Fruit fly (Drosophila melanogaster) whole organism, embryonic: ENCODE measurements around the gene MtnB.

Experiments
- Abd-B ChIP-seq: fragments of 200-800 bp; sonication (Bioruptor generic); optimal IDR thresholded peaks from 2 replicates; lab custom pipeline; 2018; ENCODE audit warnings: missing biosample characterization, mild to moderate bottlenecking, missing genetic modification characterization, moderate library complexity
- Asciz ChIP-seq: fragments of 200-800 bp; sonication (Bioruptor generic); optimal IDR thresholded peaks from 2 replicates; lab custom pipeline; 2017; ENCODE audit warnings: missing biosample characterization, mild to moderate bottlenecking, missing genetic modification characterization, missing genetic modification reagents
- Atf6 ChIP-seq: fragments of 200-800 bp; sonication (Bioruptor generic); IDR thresholded peaks from 2 replicates; pipeline ENCODE4 v1.3.6; 2022; ENCODE audit warnings: missing biosample characterization, missing genetic modification characterization
- CG12104 ChIP-seq: fragments of 200-800 bp; sonication (Bioruptor generic); optimal IDR thresholded peaks from 3 replicates; lab custom pipeline; 2016; ENCODE audit warnings: missing biosample characterization, missing genetic modification characterization
- CG12155 ChIP-seq: fragments of 200-800 bp; sonication (Bioruptor generic); optimal IDR thresholded peaks from 3 replicates; lab custom pipeline; 2016; ENCODE audit warnings: missing biosample characterization, missing genetic modification characterization
- CG12299 ChIP-seq: fragments of 200-800 bp; sonication (Bioruptor generic); optimal IDR thresholded peaks from 2 replicates; lab custom pipeline; 2018; ENCODE audit warnings: missing biosample characterization, mild to moderate bottlenecking, missing genetic modification characterization
- CG12769 ChIP-seq: fragments of 200-800 bp; sonication (Bioruptor generic); optimal IDR thresholded peaks from 2 replicates; lab custom pipeline; 2019; ENCODE audit warnings: missing biosample characterization, mild to moderate bottlenecking, missing genetic modification characterization, moderate library complexity
- CG13624 ChIP-seq: fragments of 200-800 bp; sonication (Bioruptor generic); optimal IDR thresholded peaks from 2 replicates; lab custom pipeline; 2016; ENCODE audit warnings: missing biosample characterization, missing genetic modification characterization
- CG2202 ChIP-seq: fragments of 200-800 bp; sonication (Bioruptor generic); optimal IDR thresholded peaks from 2 replicates; lab custom pipeline; 2018; ENCODE audit warnings: missing biosample characterization, mild to moderate bottlenecking, missing genetic modification characterization
- CG2678 ChIP-seq: fragments of 200-800 bp; sonication (Bioruptor generic); optimal IDR thresholded peaks from 3 replicates; lab custom pipeline; 2019; ENCODE audit warnings: missing biosample characterization, mild to moderate bottlenecking, missing genetic modification characterization, moderate library complexity
- CG30403 ChIP-seq: fragments of 200-800 bp; sonication (Bioruptor generic); optimal IDR thresholded peaks from 3 replicates; lab custom pipeline; 2016; ENCODE audit warnings: missing biosample characterization, missing genetic modification characterization
- CG31441 ChIP-seq: fragments of 200-800 bp; sonication (Bioruptor generic); IDR thresholded peaks from 2 replicates; pipeline ENCODE4 v1.3.6; 2022; ENCODE audit warnings: missing biosample characterization, missing genetic modification characterization
- CG32532 ChIP-seq: fragments of 200-800 bp; sonication (Bioruptor generic); IDR thresholded peaks from 2 replicates; pipeline ENCODE4 v1.3.6; 2022; ENCODE audit warnings: missing biosample characterization, missing genetic modification characterization
- CG34422 ChIP-seq: fragments of 200-800 bp; sonication (Bioruptor generic); IDR thresholded peaks from 3 replicates; pipeline ENCODE4 v1.3.6; 2022; ENCODE audit warnings: missing biosample characterization, missing genetic modification characterization
- CG43689 ChIP-seq: fragments of 200-800 bp; sonication (Bioruptor generic); IDR thresholded peaks from 2 replicates; pipeline ENCODE4 v1.3.6; 2022; ENCODE audit warnings: missing biosample characterization, missing genetic modification characterization
- CG4854 ChIP-seq: fragments of 200-800 bp; sonication (Bioruptor generic); optimal IDR thresholded peaks from 2 replicates; lab custom pipeline; 2016; ENCODE audit warnings: missing biosample characterization, missing genetic modification characterization, inconsistent platforms
- CG8765 ChIP-seq: fragments of 200-800 bp; sonication (Bioruptor generic); IDR thresholded peaks from 2 replicates; pipeline ENCODE4 v1.3.6; 2022; ENCODE audit warnings: missing biosample characterization, missing genetic modification characterization
- CG9437 ChIP-seq: fragments of 200-800 bp; sonication (Bioruptor generic); optimal IDR thresholded peaks from 2 replicates; lab custom pipeline; 2018; ENCODE audit warnings: missing biosample characterization, mild to moderate bottlenecking, missing genetic modification characterization
- CG9727 ChIP-seq: fragments of 200-800 bp; sonication (Bioruptor generic); optimal IDR thresholded peaks from 3 replicates; lab custom pipeline; 2017; ENCODE audit warnings: missing biosample characterization, mild to moderate bottlenecking, missing genetic modification characterization
- Ets65A ChIP-seq: fragments of 200-800 bp; sonication (Bioruptor generic); peaks from one replicate; lab custom pipeline; 2016; ENCODE audit warnings: missing biosample characterization, missing genetic modification characterization
- Lim3 ChIP-seq: fragments of 200-800 bp; sonication (Bioruptor generic); IDR thresholded peaks from 2 replicates; pipeline ENCODE4 v1.3.6; 2022; ENCODE audit warnings: missing biosample characterization, missing genetic modification characterization
- Max ChIP-seq: fragments of 200-800 bp; sonication (Bioruptor generic); optimal IDR thresholded peaks from 2 replicates; lab custom pipeline; 2016; ENCODE audit warnings: missing biosample characterization, mild to moderate bottlenecking, missing genetic modification characterization
- Med ChIP-seq: fragments of 200-800 bp; sonication (Bioruptor generic); peaks from one replicate; lab custom pipeline; 2016; ENCODE audit warnings: missing biosample characterization, missing genetic modification characterization, mild to moderate bottlenecking, inconsistent platforms, moderate library complexity
- Rfx ChIP-seq: fragments of 200-800 bp; sonication (Bioruptor generic); IDR thresholded peaks from 2 replicates; pipeline ENCODE4 v1.3.6; 2022; ENCODE audit warnings: missing biosample characterization, missing genetic modification characterization
- abd-A ChIP-seq: fragments of 200-800 bp; sonication (Bioruptor generic); optimal IDR thresholded peaks from 3 replicates; lab custom pipeline; 2019; ENCODE audit warnings: missing biosample characterization, mild to moderate bottlenecking, missing genetic modification characterization, moderate library complexity
- aop ChIP-seq: fragments of 200-800 bp; sonication (Bioruptor generic); IDR thresholded peaks from 2 replicates; pipeline ENCODE4 v1.3.6; 2022; ENCODE audit warnings: missing biosample characterization, missing genetic modification characterization
- cad ChIP-seq: fragments of >200 bp; optimal IDR thresholded peaks from 2 replicates; lab custom pipeline; 2017; ENCODE audit warnings: missing biosample characterization, missing genetic modification characterization
- corto ChIP-seq: fragments of 200-800 bp; sonication (Bioruptor generic); optimal IDR thresholded peaks from 2 replicates; lab custom pipeline; 2016; ENCODE audit warnings: missing biosample characterization, mild to moderate bottlenecking, missing genetic modification characterization, moderate library complexity
- cwo ChIP-seq: fragments of 200-800 bp; sonication (Bioruptor generic); optimal IDR thresholded peaks from 3 replicates; lab custom pipeline; 2017; ENCODE audit warnings: missing biosample characterization, missing genetic modification characterization, mild to moderate bottlenecking, moderate library complexity, missing genetic modification reagents
- dmrt11E ChIP-seq: fragments of 200-800 bp; sonication (Bioruptor generic); optimal IDR thresholded peaks from 3 replicates; lab custom pipeline; 2018; ENCODE audit warnings: missing biosample characterization, mild to moderate bottlenecking, missing genetic modification characterization, moderate library complexity
- dpn ChIP-seq, 2 experiments: fragments of 200-800 bp; sonication (Bioruptor generic); optimal IDR thresholded peaks; 3 replicates each; lab custom pipeline; 2016; ENCODE audit warnings: missing biosample characterization in 2 of 2, missing genetic modification characterization in 2 of 2
- gfzf ChIP-seq: fragments of 200-800 bp; sonication (Bioruptor generic); optimal IDR thresholded peaks from 2 replicates; lab custom pipeline; 2016; ENCODE audit warnings: missing biosample characterization, mild to moderate bottlenecking, missing genetic modification characterization, moderate library complexity
- ken ChIP-seq: fragments of 200-800 bp; sonication (Bioruptor generic); IDR thresholded peaks from 3 replicates; pipeline ENCODE4 v1.3.6; 2022; ENCODE audit warnings: missing biosample characterization, missing genetic modification characterization
- lmd ChIP-seq: fragments of 200-800 bp; sonication (Bioruptor generic); IDR thresholded peaks from 2 replicates; pipeline ENCODE4 v1.3.6; 2022; ENCODE audit warnings: missing biosample characterization, missing genetic modification characterization
- nau ChIP-seq: fragments of 200-800 bp; sonication (Bioruptor generic); optimal IDR thresholded peaks from 3 replicates; lab custom pipeline; 2017; ENCODE audit warnings: missing biosample characterization, mild to moderate bottlenecking, missing genetic modification characterization, missing genetic modification reagents
- p53 ChIP-seq: fragments of 200-800 bp; sonication (Bioruptor generic); optimal IDR thresholded peaks from 2 replicates; lab custom pipeline; 2016; ENCODE audit warnings: missing biosample characterization, missing genetic modification characterization
- pros ChIP-seq: fragments of 200-800 bp; sonication (Bioruptor generic); optimal IDR thresholded peaks from 3 replicates; lab custom pipeline; 2019; ENCODE audit warnings: missing biosample characterization, mild to moderate bottlenecking, missing genetic modification characterization, moderate library complexity
- pum ChIP-seq: fragments of 200-800 bp; sonication (Bioruptor generic); optimal IDR thresholded peaks from 2 replicates; lab custom pipeline; 2016; ENCODE audit warnings: missing biosample characterization, missing genetic modification characterization
- ranshi ChIP-seq: fragments of 200-800 bp; sonication (Bioruptor generic); IDR thresholded peaks from 2 replicates; pipeline ENCODE4 v1.3.6; 2022; ENCODE audit warnings: missing biosample characterization, missing genetic modification characterization
- ro ChIP-seq: fragments of 200-800 bp; sonication (Bioruptor generic); IDR thresholded peaks from 2 replicates; pipeline ENCODE4 v1.3.6; 2022; ENCODE audit warnings: missing biosample characterization, missing genetic modification characterization
- sens ChIP-seq: fragments of 200-800 bp; sonication (Bioruptor generic); peaks from one replicate; lab custom pipeline; 2016; ENCODE audit warnings: missing biosample characterization, missing genetic modification characterization
- sna ChIP-seq: fragments of 200-800 bp; sonication (Bioruptor generic); IDR thresholded peaks from 2 replicates; pipeline ENCODE4 v1.3.6; 2022; ENCODE audit warnings: missing biosample characterization, missing genetic modification characterization; ENCODE audit not compliant: partially characterized antibody
- stc ChIP-seq: fragments of 200-800 bp; sonication (Bioruptor generic); IDR thresholded peaks from 2 replicates; pipeline ENCODE4 v1.3.6; 2022; ENCODE audit warnings: missing biosample characterization, missing genetic modification characterization
- tio ChIP-seq: fragments of 200-800 bp; sonication (Bioruptor generic); optimal IDR thresholded peaks from 2 replicates; lab custom pipeline; 2017; ENCODE audit warnings: missing biosample characterization, missing genetic modification characterization, inconsistent platforms
- twi ChIP-seq: fragments of 200-800 bp; optimal IDR thresholded peaks from 2 replicates; lab custom pipeline; 2019; ENCODE audit warnings: missing biosample characterization, mild to moderate bottlenecking, missing genetic modification characterization, moderate library complexity
- vvl ChIP-seq: fragments of 200-800 bp; sonication (Bioruptor generic); IDR thresholded peaks from 2 replicates; pipeline ENCODE4 v1.3.6; 2022; ENCODE audit warnings: missing biosample characterization, missing genetic modification characterization

MtnB gene

DNA sequence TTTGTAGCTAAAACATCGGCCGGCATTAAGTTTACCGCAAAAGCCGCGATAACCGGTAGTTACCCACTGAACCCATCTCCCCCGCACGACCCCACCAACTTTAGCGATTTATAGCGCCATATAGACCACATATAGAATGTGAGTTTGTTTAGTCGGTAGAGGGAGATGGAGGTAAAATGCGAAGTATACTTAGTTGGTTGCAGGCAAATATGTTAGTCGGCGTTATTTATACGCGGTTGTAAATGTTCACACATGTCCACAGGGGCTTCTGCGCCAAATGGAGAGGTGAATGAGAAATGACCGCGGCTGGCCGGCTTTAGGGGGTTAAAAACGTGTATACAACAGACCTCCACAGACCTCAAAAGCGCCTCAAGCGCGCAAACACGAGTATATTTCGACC, 42.1 kb upstream of the MtnB start (continued):
- TF ChIP-seq cwo (GFP tag; lab: Kevin White, UChicago) (peak; percentile 14), corto (GFP tag; lab: Kevin White, UChicago) (no peak), vvl (GFP tag; lab: Robert Waterston, UW) (0 out of 2 replicates have a peak, but pooled peaks have one; percentile 51), Max (GFP tag; lab: Kevin White, UChicago) (no peak), CG9437 (GFP tag; lab: Kevin White, UChicago) (no peak), dpn (GFP tag; optimal IDR thresholded peaks at IDR 0.05; lab: Kevin White, UChicago) (no peak), stc (no peak), ranshi (GFP tag; lab: Robert Waterston, UW) (0 out of 2 replicates have a peak, but pooled peaks have one; percentile 11), CG12155 (GFP tag; lab: Kevin White, UChicago) (no peak), abd-A (tag; lab: Kevin White, UChicago) (no peak), ken (GFP tag; lab: Robert Waterston, UW) (no peak), tio (no peak), Lim3 (GFP tag; lab: Robert Waterston, UW) (no peak), pum (no peak), CG12299 (tag; lab: Kevin White, UChicago) (no peak), lmd (GFP tag; lab: Robert Waterston, UW) (0 out of 2 replicates have a peak, but pooled peaks have one; percentile 4), dmrt11E (tag; lab: Kevin White, UChicago) (no peak), CG31441 (GFP tag; lab: Robert Waterston, UW) (no peak), CG2678 (tag; lab: Kevin White, UChicago) (no peak), Rfx (0 out of 2 replicates have a peak, but pooled peaks have one; percentile 19), CG2202 (no peak), sens (GFP tag; lab: Kevin White, UChicago) (peak; percentile 34), aop (no peak), Ets65A (GFP tag; lab: Kevin White, UChicago) (peak; percentile 23), CG34422 (GFP tag; lab: Robert Waterston, UW) (no peak), twi (tag; lab: Kevin White, UChicago) (no peak), pros (GFP tag; lab: Kevin White, UChicago) (no peak), CG43689 (GFP tag; lab: Robert Waterston, UW) (no peak), gfzf (GFP tag; lab: Kevin White, UChicago) (no peak), p53 (no peak), Atf6 (GFP tag; lab: Robert Waterston, UW) (no peak), Asciz (no peak), ro (GFP tag; lab: Robert Waterston, UW) (no peak), CG8765 (GFP tag; lab: Robert Waterston, UW) (no peak), Med (GFP tag; lab: Kevin White, UChicago) (peak; percentile 62), CG13624 (GFP tag; lab: Kevin White, UChicago) (no peak), CG4854 (GFP tag; lab: Kevin White, UChicago) (no peak), CG12769 (tag; lab: Kevin White, UChicago) (peak; percentile 18), sna (no peak), Abd-B (GFP tag; lab: Kevin White, UChicago) (no peak), CG9727 (GFP tag; lab: Kevin White, UChicago) (no peak), cad (GFP tag; lab: Kevin White, UChicago) (no peak), CG32532 (peak; percentile 22; the same call in 1 of the 2 replicates), CG12104 (no peak), nau (GFP tag; lab: Kevin White, UChicago) (no peak), CG30403 (GFP tag; lab: Kevin White, UChicago) (no peak)
- TF ChIP-seq, all 482 proteins: peak for 14
